Fruit fly (Drosophila melanogaster) whole organism, adult: ENCODE results near the gene elfless.

Source experiments
- CG14711 ChIP-seq: fragments of 200-800 bp; sonication (Bioruptor generic); optimal IDR thresholded peaks from 2 replicates; lab custom pipeline; 2018; ENCODE audit warnings: missing biosample characterization, mild to moderate bottlenecking, missing genetic modification characterization, moderate library complexity
- CG7045 ChIP-seq: fragments of 200-800 bp; sonication (Bioruptor generic); optimal IDR thresholded peaks from 2 replicates; lab custom pipeline; 2017; ENCODE audit warnings: missing biosample characterization, mild to moderate bottlenecking, missing genetic modification characterization
- CG7101 ChIP-seq: fragments of 200-800 bp; sonication (Bioruptor generic); optimal IDR thresholded peaks from 2 replicates; lab custom pipeline; 2018; ENCODE audit warnings: missing biosample characterization, mild to moderate bottlenecking, missing genetic modification characterization, moderate library complexity
- Crg-1 ChIP-seq: fragments of 200-800 bp; sonication (Bioruptor generic); optimal IDR thresholded peaks from 2 replicates; lab custom pipeline; 2016; ENCODE audit warnings: missing biosample characterization, missing genetic modification characterization

DNA sequence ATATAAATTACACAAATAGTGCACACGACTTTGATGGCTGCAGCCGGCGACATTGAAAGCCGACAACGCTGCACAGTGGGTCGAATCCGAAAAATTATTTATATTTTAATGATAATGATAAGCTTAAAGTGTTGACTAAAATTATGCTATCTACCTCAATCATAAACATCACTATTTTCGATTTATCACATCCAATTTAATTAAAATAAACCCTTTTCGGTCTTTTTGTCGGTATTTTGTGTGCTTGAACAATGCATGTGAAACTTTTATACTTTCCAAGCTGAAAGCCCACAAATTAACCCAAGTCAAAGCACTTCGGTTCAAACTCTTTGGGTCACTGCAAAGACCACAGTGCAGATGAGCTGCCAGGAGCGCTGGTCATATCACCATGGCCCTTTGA, 5.8 kb downstream of the elfless start:
- TF ChIP-seq CG14711 (tag; lab: Kevin White, UChicago) (no peak), CG7101 (tag; lab: Kevin White, UChicago) (no peak), Crg-1 (GFP tag; lab: Kevin White, UChicago) (no peak), CG7045 (no peak)
